Worm (Caenorhabditis elegans) whole organism, L3 larva: ENCODE measurements around the gene C04G2.5.
A peak's percentile ranks its signal among the peaks of the same experiment; 100 is the strongest.

Source experiments
- ZK546.5 ChIP-seq: sonication (generic microtip); optimal IDR thresholded peaks from 2 replicates; lab custom pipeline; 2017; ENCODE audit warnings: missing biosample characterization, missing genetic modification characterization
- aly-2 ChIP-seq: fragments of 150-350 bp; optimal IDR thresholded peaks from 2 replicates; lab custom pipeline; 2014; ENCODE audit warnings: missing biosample characterization, missing genetic modification characterization
- ama-1 ChIP-seq: fragments of 150-350 bp; optimal IDR thresholded peaks from 2 replicates; lab custom pipeline; 2018
- ceh-28 ChIP-seq: fragments of 150-350 bp; optimal IDR thresholded peaks from 2 replicates; lab custom pipeline; 2014; ENCODE audit warnings: missing biosample characterization, missing genetic modification reagents, missing genetic modification characterization
- ceh-82 ChIP-seq: fragments of 150-350 bp; optimal IDR thresholded peaks from 2 replicates; lab custom pipeline; 2014; ENCODE audit warnings: missing biosample characterization, missing genetic modification characterization
- ceh-9 ChIP-seq: sonication (generic microtip); optimal IDR thresholded peaks from 2 replicates; lab custom pipeline; 2018; ENCODE audit warnings: missing biosample characterization, missing genetic modification characterization
- daf-12 ChIP-seq: fragments of 150-350 bp; optimal IDR thresholded peaks from 2 replicates; lab custom pipeline; 2014; ENCODE audit warnings: missing biosample characterization, missing genetic modification reagents, missing genetic modification characterization
- egl-27 ChIP-seq: sonication (generic microtip); optimal IDR thresholded peaks from 4 replicates; lab custom pipeline; 2017; ENCODE audit warnings: missing biosample characterization, missing genetic modification reagents, missing genetic modification characterization
- egl-5 ChIP-seq: fragments of 150-350 bp; optimal IDR thresholded peaks from 2 replicates; lab custom pipeline; 2017; ENCODE audit warnings: missing biosample characterization, missing genetic modification reagents, missing genetic modification characterization, inconsistent platforms
- elt-1 ChIP-seq: fragments of 150-350 bp; optimal IDR thresholded peaks from 2 replicates; lab custom pipeline; 2014; ENCODE audit warnings: missing biosample characterization, missing genetic modification characterization
- elt-2 ChIP-seq: sonication (generic microtip); optimal IDR thresholded peaks from 2 replicates; lab custom pipeline; 2016; ENCODE audit warnings: missing genetic modification reagents, mild to moderate bottlenecking, missing genetic modification characterization, missing compliant biosample characterization
- eor-1 ChIP-seq, 2 experiments: fragments of 150-350 bp; optimal IDR thresholded peaks; 2 replicates each; lab custom pipeline; 2014 to 2018; ENCODE audit warnings: missing biosample characterization in 2 of 2, missing genetic modification characterization in 2 of 2
- fkh-10 ChIP-seq: sonication (generic microtip); optimal IDR thresholded peaks from 2 replicates; lab custom pipeline; 2017; ENCODE audit warnings: missing biosample characterization, missing genetic modification reagents, missing genetic modification characterization
- fkh-2 ChIP-seq: fragments of 150-350 bp; optimal IDR thresholded peaks from 2 replicates; lab custom pipeline; 2014; ENCODE audit warnings: missing biosample characterization, missing genetic modification reagents, missing genetic modification characterization
- fos-1 ChIP-seq: fragments of 150-350 bp; optimal IDR thresholded peaks from 2 replicates; lab custom pipeline; 2014; ENCODE audit warnings: missing biosample characterization, missing genetic modification characterization
- hmg-11 ChIP-seq: sonication (generic microtip); optimal IDR thresholded peaks from 2 replicates; lab custom pipeline; 2016; ENCODE audit warnings: missing genetic modification characterization, missing compliant biosample characterization
- jun-1 ChIP-seq: fragments of 150-350 bp; optimal IDR thresholded peaks from 2 replicates; lab custom pipeline; 2014; ENCODE audit warnings: missing biosample characterization, missing genetic modification reagents, missing genetic modification characterization
- lin-15B ChIP-seq: fragments of 150-350 bp; optimal IDR thresholded peaks from 2 replicates; lab custom pipeline; 2014; ENCODE audit warnings: missing biosample characterization, missing genetic modification characterization
- lin-39 ChIP-seq: fragments of 150-350 bp; optimal IDR thresholded peaks from 2 replicates; lab custom pipeline; 2018; ENCODE audit warnings: missing biosample characterization, missing genetic modification reagents, missing genetic modification characterization
- mdl-1 ChIP-seq: fragments of 150-350 bp; optimal IDR thresholded peaks from 2 replicates; lab custom pipeline; 2014; ENCODE audit warnings: missing biosample characterization, missing genetic modification characterization
- nfya-1 ChIP-seq: sonication (generic microtip); optimal IDR thresholded peaks from 2 replicates; lab custom pipeline; 2017; ENCODE audit warnings: missing genetic modification characterization, mild to moderate bottlenecking, missing compliant biosample characterization, antibody characterized with exemption, moderate library complexity; ENCODE audit not compliant: insufficient read depth
- nhr-25 ChIP-seq: sonication (generic microtip); optimal IDR thresholded peaks from 2 replicates; lab custom pipeline; 2017; ENCODE audit warnings: missing biosample characterization, missing genetic modification characterization
- nhr-67 ChIP-seq: fragments of 150-350 bp; optimal IDR thresholded peaks from 2 replicates; lab custom pipeline; 2014; ENCODE audit warnings: missing biosample characterization, missing genetic modification characterization
- pha-4 ChIP-seq: fragments of 150-350 bp; optimal IDR thresholded peaks from 2 replicates; lab custom pipeline; 2014; ENCODE audit warnings: missing biosample characterization, missing genetic modification reagents, missing genetic modification characterization
- pqm-1 ChIP-seq: fragments of 150-350 bp; optimal IDR thresholded peaks from 2 replicates; lab custom pipeline; 2017; ENCODE audit warnings: missing biosample characterization, missing genetic modification characterization, inconsistent platforms
- sea-2 ChIP-seq: fragments of 150-350 bp; sonication (generic microtip); optimal IDR thresholded peaks from 4 replicates; lab custom pipeline; 2014; ENCODE audit warnings: missing biosample characterization, missing genetic modification reagents, missing genetic modification characterization
- snpc-4 ChIP-seq: fragments of 150-350 bp; optimal IDR thresholded peaks from 2 replicates; lab custom pipeline; 2014; ENCODE audit warnings: missing biosample characterization, missing genetic modification characterization
- tbx-2 ChIP-seq: sonication (generic microtip); optimal IDR thresholded peaks from 2 replicates; lab custom pipeline; 2016; ENCODE audit warnings: mild to moderate bottlenecking, missing genetic modification characterization, missing compliant biosample characterization
- unc-39 ChIP-seq: sonication (generic microtip); optimal IDR thresholded peaks from 4 replicates; lab custom pipeline; 2017; ENCODE audit warnings: missing biosample characterization, missing genetic modification characterization
- zag-1 ChIP-seq: fragments of 150-350 bp; optimal IDR thresholded peaks from 2 replicates; lab custom pipeline; 2014; ENCODE audit warnings: missing biosample characterization, missing genetic modification characterization
- ztf-11 ChIP-seq: fragments of 150-350 bp; optimal IDR thresholded peaks from 2 replicates; lab custom pipeline; 2014; ENCODE audit warnings: missing biosample characterization, missing genetic modification characterization
- ztf-4 ChIP-seq: fragments of 150-350 bp; optimal IDR thresholded peaks from 2 replicates; lab custom pipeline; 2014; ENCODE audit warnings: missing biosample characterization, missing genetic modification characterization

Gene C04G2.5

ce11 chrIV:10075899-10076298 lies 19.2 kb downstream of the C04G2.5 start, which contains the start of gene W01B6.5:
TSS of gene W01B6.5 (plus strand) at chrIV:10076199.
- TF ChIP-seq snpc-4 (tag; lab: Kevin White, UChicago) (no peak), sea-2 (GFP tag; lab: Kevin White, UChicago) (no peak), ztf-11 (tag; lab: Kevin White, UChicago) (no peak), hmg-11 (tag; lab: Kevin White, UChicago) (no peak), nfya-1 (tag; lab: Kevin White, UChicago) (no peak)

ce11 chrIV:10075034-10075510 lies 20.0 kb downstream of the C04G2.5 start, which contains the start of the genes ttbk-4 and W01B6.4:
TSS of gene ttbk-4 (minus strand) at chrIV:10075134.
TSS of gene W01B6.4 (plus strand) at chrIV:10075460.
- TF ChIP-seq eor-1 (tag; optimal IDR thresholded peaks at IDR 0.05; lab: Kevin White, UChicago) = no peak
- TF ChIP-seq aly-2 (tag; lab: Kevin White, UChicago) = no peak
- TF ChIP-seq unc-39 (tag; lab: Kevin White, UChicago) = no peak
- no peak for TF ChIP-seq tbx-2
- no peak for TF ChIP-seq egl-5 (tag; lab: Kevin White, UChicago)
- no peak for TF ChIP-seq daf-12 (tag; lab: Kevin White, UChicago)
- no peak for TF ChIP-seq ztf-4 (tag; lab: Kevin White, UChicago)

DNA sequence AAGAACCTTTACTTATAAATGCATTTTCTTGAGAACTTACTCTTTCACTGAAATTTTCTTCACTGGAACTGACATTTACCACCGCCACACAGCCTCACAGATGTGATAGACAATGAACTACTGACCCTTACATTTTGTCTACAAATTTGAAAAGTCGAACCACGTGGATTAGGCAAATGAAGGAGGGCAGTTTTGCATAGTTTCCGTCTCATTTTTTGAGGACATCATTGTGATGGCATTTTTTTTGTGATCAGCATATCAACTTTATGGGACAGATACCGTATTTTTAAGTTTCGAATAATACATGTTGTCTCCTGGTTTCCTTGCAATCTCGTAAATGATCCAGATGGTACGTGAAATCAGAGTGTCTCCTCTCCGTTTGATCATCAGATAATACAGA lies 22.5 kb downstream of the C04G2.5 start, which contains the start of gene W01B6.3:
W01B6.3 (minus strand) TSS at position 101 of the 400 bp plus-strand sequence.
- TF ChIP-seq lin-39 (no peak), ceh-9 (no peak), pha-4 (tag; lab: Kevin White, UChicago) (no peak), fos-1 (tag; lab: Kevin White, UChicago) (no peak), nhr-25 (tag; lab: Kevin White, UChicago) (no peak), ama-1 (lab: Kevin White, UChicago) (no peak), unc-39 (tag; lab: Kevin White, UChicago) (no peak), sea-2 (GFP tag; lab: Kevin White, UChicago) (no peak), eor-1 (tag; optimal IDR thresholded peaks at IDR 0.05; lab: Kevin White, UChicago) (no peak)
- TF ChIP-seq, all 47 proteins: peak for 0

- TF ChIP-seq ama-1 (lab: Kevin White, UChicago) (no peak), mdl-1 (tag; lab: Kevin White, UChicago) (no peak), nhr-67 (tag; lab: Kevin White, UChicago) (no peak), fos-1 (tag; lab: Kevin White, UChicago) (no peak), nfya-1 (tag; lab: Kevin White, UChicago) (no peak), zag-1 (no peak), elt-1 (tag; lab: Kevin White, UChicago) (no peak), lin-15B (tag; lab: Kevin White, UChicago) (no peak), ceh-82 (tag; lab: Kevin White, UChicago) (no peak), jun-1 (no peak), tbx-2 (no peak), snpc-4 (tag; lab: Kevin White, UChicago) (no peak), fkh-2 (tag; lab: Kevin White, UChicago) (no peak), egl-5 (tag; lab: Kevin White, UChicago) (no peak)
These were observed 26.8 kb downstream of the C04G2.5 start for ce11 chrIV:10068266-10068665.

- no peak for TF ChIP-seq mdl-1 (tag; lab: Kevin White, UChicago)
- peak; percentile 94 for TF ChIP-seq fkh-10
- no peak for TF ChIP-seq ama-1 (lab: Kevin White, UChicago)
- TF ChIP-seq ZK546.5 (tag; lab: Kevin White, UChicago) = no peak
- no peak for TF ChIP-seq hmg-11 (tag; lab: Kevin White, UChicago)
- TF ChIP-seq elt-1 (tag; lab: Kevin White, UChicago) = no peak
- TF ChIP-seq ztf-11 (tag; lab: Kevin White, UChicago) = no peak
- TF ChIP-seq, all 47 proteins: peak for 1
These were observed 27.5 kb downstream of the C04G2.5 start, which contains the start of gene cwn-2 for ce11 chrIV:10067541-10067940. TSS of gene cwn-2 (plus strand) at chrIV:10067816.

- TF ChIP-seq pqm-1 (tag; lab: Kevin White, UChicago) = peak; percentile 10
- TF ChIP-seq ceh-28 (tag; lab: Kevin White, UChicago) = no peak
- no peak for TF ChIP-seq egl-27 (tag; lab: Kevin White, UChicago)
- peak; percentile 44 for TF ChIP-seq elt-2
- TF ChIP-seq, all 47 proteins: peak for 2
These were observed 28.6 kb downstream of the C04G2.5 start for ce11 chrIV:10066456-10066855.
